Worm (Caenorhabditis elegans): Measurements from ENCODE around the gene srb-19.
A peak's percentile ranks its signal among the peaks of the same experiment; 100 is the strongest.

Gene srb-19

DNA sequence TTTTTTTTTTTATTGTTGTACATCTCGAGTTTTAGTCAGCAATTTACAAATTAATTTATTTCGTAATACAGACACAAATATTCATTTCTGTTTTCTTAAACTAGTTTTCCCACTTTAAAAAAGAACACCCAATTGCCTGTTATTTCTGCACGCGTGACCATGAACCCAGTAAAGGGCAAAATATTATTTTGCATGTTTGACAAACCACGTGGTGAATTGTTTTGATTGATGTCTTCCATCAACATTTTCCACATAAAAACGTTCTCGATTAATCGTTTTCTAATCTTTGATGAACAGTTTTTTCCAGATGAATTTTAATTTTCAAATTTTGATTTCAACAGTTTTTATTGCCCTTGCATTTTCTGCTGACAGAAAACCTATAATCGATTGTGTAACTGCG, 5.7 kb upstream of the srb-19 start, which contains the start of gene C54F6.18 (continued):
- TF ChIP-seq F52B5.7 (tag; optimal IDR thresholded peaks at IDR 0.05) (no peak), gei-17 (GFP tag; optimal IDR thresholded peaks at IDR 0.05) (no peak)

DNA sequence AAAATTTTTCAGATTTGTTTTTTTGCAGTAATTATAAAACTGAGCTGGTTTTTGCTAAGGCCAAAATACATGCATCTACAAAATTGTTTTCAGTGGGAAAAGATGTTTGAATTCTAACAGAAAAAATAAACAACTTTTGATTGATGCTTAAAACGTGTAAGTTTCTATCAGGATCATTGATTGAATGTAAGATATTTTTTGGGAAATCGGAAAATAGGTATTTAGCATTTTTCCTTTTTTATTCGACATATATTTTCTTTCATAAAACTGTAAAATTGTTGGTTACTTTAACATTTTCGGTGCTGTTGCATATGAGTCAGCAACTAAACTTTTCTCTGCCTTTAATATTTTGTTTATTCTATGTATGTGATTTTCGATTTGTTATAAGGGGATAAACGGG, 4.5 kb upstream of the srb-19 start, which contains the start of gene C54F6.20:
Gene C54F6.20, plus strand, starts transcription at position 301 of the 400 bp plus-strand sequence.
- TF ChIP-seq dpl-1 (GFP tag; optimal IDR thresholded peaks at IDR 0.05) = no peak
- no peak for TF ChIP-seq ceh-58 (GFP tag; IDR thresholded peaks at IDR 0.05)
- no peak for TF ChIP-seq F57C9.4 (tag; optimal IDR thresholded peaks at IDR 0.05)
- no peak for TF ChIP-seq lin-54 (GFP tag; optimal IDR thresholded peaks at IDR 0.05)
- TF ChIP-seq egl-44 (GFP tag; IDR thresholded peaks at IDR 0.05) = no peak
- no peak for TF ChIP-seq sdz-38 (tag; optimal IDR thresholded peaks at IDR 0.05)
- TF ChIP-seq akir-1 (GFP tag; optimal IDR thresholded peaks at IDR 0.05) = no peak
- no peak for TF ChIP-seq egl-18 (GFP tag; IDR thresholded peaks at IDR 0.05)
- TF ChIP-seq dox-1 (GFP tag; IDR thresholded peaks at IDR 0.05) = no peak
- TF ChIP-seq sptf-2 (GFP tag; optimal IDR thresholded peaks at IDR 0.05) = no peak
- no peak for TF ChIP-seq madf-8 (GFP tag; conservative IDR thresholded peaks at IDR 0.05)

DNA sequence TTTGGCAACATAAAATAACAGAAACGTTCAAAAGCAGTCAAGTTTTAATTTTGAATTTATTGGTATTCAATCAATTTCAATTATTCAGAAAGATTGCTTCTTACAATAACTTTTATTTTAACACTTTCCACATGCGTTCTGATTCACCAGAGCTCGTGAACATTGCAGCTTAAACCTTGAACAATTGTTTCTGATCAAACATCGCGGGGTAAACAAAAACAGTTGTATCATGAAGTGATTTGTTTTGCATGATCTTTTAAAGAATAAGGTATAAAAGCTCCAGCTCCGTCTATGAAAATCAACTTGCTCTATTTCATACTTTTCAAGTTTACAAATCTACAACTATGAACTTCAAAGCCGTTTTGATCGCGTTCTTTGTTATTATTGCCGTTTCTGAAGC, 3.4 kb upstream of the srb-19 start, which contains the start of gene C54F6.6:
Gene C54F6.6, plus strand, starts transcription at position 301 of the 400 bp plus-strand sequence.
- no peak for TF ChIP-seq him-1 (tag; optimal IDR thresholded peaks at IDR 0.05)
- no peak for TF ChIP-seq ceh-100 (GFP tag; IDR thresholded peaks at IDR 0.05)
- TF ChIP-seq F57A8.1 (GFP tag; optimal IDR thresholded peaks at IDR 0.05) = no peak
- no peak for TF ChIP-seq egrh-3 (GFP tag; IDR thresholded peaks at IDR 0.05)
- TF ChIP-seq ceh-27 (GFP tag; optimal IDR thresholded peaks at IDR 0.05) = no peak
- TF ChIP-seq atf-7 (tag; optimal IDR thresholded peaks at IDR 0.05) = no peak
- TF ChIP-seq attf-5 (GFP tag; optimal IDR thresholded peaks at IDR 0.05) = no peak
- TF ChIP-seq rpc-1 (optimal IDR thresholded peaks at IDR 0.05) = no peak
- no peak for TF ChIP-seq rpc-1 (tag; optimal IDR thresholded peaks at IDR 0.05)
- no peak for TF ChIP-seq efl-1 (GFP tag; optimal IDR thresholded peaks at IDR 0.05)
- no peak for TF ChIP-seq athp-1 (tag; optimal IDR thresholded peaks at IDR 0.05)
- no peak for TF ChIP-seq lin-54 (GFP tag; optimal IDR thresholded peaks at IDR 0.05)
- no peak for TF ChIP-seq dpl-1 (GFP tag; optimal IDR thresholded peaks at IDR 0.05)

ce11 chrV:7522279-7522678, 2.3 kb upstream of the srb-19 start, which contains the start of gene C54F6.15:
Gene C54F6.15, minus strand, starts transcription at chrV:7522379.
- TF ChIP-seq nhr-90 (tag; optimal IDR thresholded peaks at IDR 0.05) = no peak
- TF ChIP-seq snpc-1.3 (tag; optimal IDR thresholded peaks at IDR 0.05; ENCODE audit: insufficient read depth) = no peak
- no peak for TF ChIP-seq ceh-100 (GFP tag; IDR thresholded peaks at IDR 0.05)
- TF ChIP-seq ama-1 (optimal IDR thresholded peaks at IDR 0.05) = no peak
- no peak for TF ChIP-seq ama-1 (GFP tag; optimal IDR thresholded peaks at IDR 0.05)
- TF ChIP-seq F37B4.10 (GFP tag; IDR thresholded peaks at IDR 0.05) = 0 out of 2 replicates have a peak, but pooled peaks have one; percentile 46
- no peak for TF ChIP-seq ztf-6 (GFP tag; IDR thresholded peaks at IDR 0.05)
- no peak for TF ChIP-seq nfyb-1 (GFP tag; IDR thresholded peaks at IDR 0.05)
- TF ChIP-seq lag-1 (GFP tag; IDR thresholded peaks at IDR 0.05) = no peak
- TF ChIP-seq aptf-3 (GFP tag; IDR thresholded peaks at IDR 0.05) = no peak

ce11 chrV:7521304-7521703, 1.3 kb upstream of the srb-19 start:
- no peak for TF ChIP-seq hlh-12 (tag; optimal IDR thresholded peaks at IDR 0.05)
- TF ChIP-seq attf-5 (GFP tag; optimal IDR thresholded peaks at IDR 0.05) = no peak
- no peak for TF ChIP-seq let-526 (GFP tag; IDR thresholded peaks at IDR 0.05)
- peak; percentile 73 for TF ChIP-seq nhr-80 (tag; optimal IDR thresholded peaks at IDR 0.05)
- no peak for TF ChIP-seq dpl-1 (GFP tag; optimal IDR thresholded peaks at IDR 0.05)
- TF ChIP-seq unc-62 (GFP tag; optimal IDR thresholded peaks at IDR 0.05) = no peak
- no peak for TF ChIP-seq K11D2.4 (GFP tag; IDR thresholded peaks at IDR 0.05)

Data from whole organism, young adult.